Worm (Caenorhabditis elegans) whole organism, mixed stage, embryonic: Measurements from ENCODE around the gene clec-229.

Experiments
- M03D4.4 ChIP-seq: sonication (generic microtip); optimal IDR thresholded peaks from 2 replicates; lab custom pipeline; 2017; ENCODE audit warnings: mild to moderate bottlenecking, missing genetic modification characterization, missing compliant biosample characterization
- bed-3 ChIP-seq: fragments of 200-800 bp; sonication (Bioruptor generic); optimal IDR thresholded peaks from 3 replicates; lab custom pipeline; 2018; ENCODE audit warnings: mild to moderate bottlenecking, missing genetic modification characterization, moderate library complexity, missing compliant biosample characterization
- blmp-1 ChIP-seq: fragments of 150-350 bp; optimal IDR thresholded peaks from 2 replicates; lab custom pipeline; 2014; ENCODE audit warnings: missing biosample characterization, missing genetic modification characterization
- ceh-39 ChIP-seq: fragments of 150-350 bp; optimal IDR thresholded peaks from 2 replicates; lab custom pipeline; 2014; ENCODE audit warnings: missing biosample characterization, missing genetic modification characterization
- ceh-43 ChIP-seq: fragments of 200-800 bp; sonication (Bioruptor generic); optimal IDR thresholded peaks from 2 replicates; lab custom pipeline; 2018; ENCODE audit warnings: mild to moderate bottlenecking, missing genetic modification characterization, moderate library complexity, missing compliant biosample characterization
- ceh-83 ChIP-seq: fragments of 200-800 bp; sonication (Bioruptor generic); optimal IDR thresholded peaks from 2 replicates; lab custom pipeline; 2018; ENCODE audit warnings: mild to moderate bottlenecking, missing genetic modification characterization, missing compliant biosample characterization
- cnd-1 ChIP-seq: fragments of 200-800 bp; sonication (Bioruptor generic); optimal IDR thresholded peaks from 2 replicates; lab custom pipeline; 2018; ENCODE audit warnings: mild to moderate bottlenecking, missing genetic modification characterization, missing compliant biosample characterization
- drap-1 ChIP-seq: fragments of 200-800 bp; sonication (Bioruptor generic); optimal IDR thresholded peaks from 3 replicates; lab custom pipeline; 2018; ENCODE audit warnings: mild to moderate bottlenecking, missing genetic modification characterization, missing compliant biosample characterization
- elt-1 ChIP-seq: sonication (generic microtip); optimal IDR thresholded peaks from 2 replicates; lab custom pipeline; 2017; ENCODE audit warnings: missing genetic modification characterization, mild to moderate bottlenecking, missing compliant biosample characterization, antibody characterized with exemption, moderate library complexity, borderline replicate concordance; ENCODE audit not compliant: insufficient read depth
- flh-1 ChIP-seq: fragments of 200-800 bp; sonication (Bioruptor generic); optimal IDR thresholded peaks from 2 replicates; lab custom pipeline; 2018; ENCODE audit warnings: mild to moderate bottlenecking, missing genetic modification characterization, moderate library complexity, missing compliant biosample characterization
- ham-2 ChIP-seq: fragments of 200-800 bp; sonication (Bioruptor generic); optimal IDR thresholded peaks from 2 replicates; lab custom pipeline; 2018; ENCODE audit warnings: mild to moderate bottlenecking, missing genetic modification characterization, missing compliant biosample characterization
- hlh-1 ChIP-seq: fragments of 150-350 bp; optimal IDR thresholded peaks from 2 replicates; lab custom pipeline; 2014; ENCODE audit warnings: missing biosample characterization, missing genetic modification reagents, missing genetic modification characterization
- lin-32 ChIP-seq: fragments of 200-800 bp; sonication (Bioruptor generic); optimal IDR thresholded peaks from 2 replicates; lab custom pipeline; 2018; ENCODE audit warnings: mild to moderate bottlenecking, missing genetic modification characterization, missing compliant biosample characterization
- lsy-2 ChIP-seq: fragments of 150-350 bp; optimal IDR thresholded peaks from 2 replicates; lab custom pipeline; 2014; ENCODE audit warnings: missing biosample characterization, missing genetic modification characterization
- mab-5 ChIP-seq: fragments of 150-350 bp; optimal IDR thresholded peaks from 2 replicates; lab custom pipeline; 2014; ENCODE audit warnings: missing biosample characterization, missing genetic modification characterization
- mep-1 ChIP-seq: fragments of 150-350 bp; optimal IDR thresholded peaks from 2 replicates; lab custom pipeline; 2017; ENCODE audit warnings: missing biosample characterization, missing genetic modification reagents, missing genetic modification characterization, inconsistent platforms
- mls-2 ChIP-seq: sonication (generic microtip); optimal IDR thresholded peaks from 2 replicates; lab custom pipeline; 2016; ENCODE audit warnings: mild to moderate bottlenecking, missing genetic modification characterization, moderate library complexity, missing compliant biosample characterization
- nhr-12 ChIP-seq: fragments of 150-350 bp; optimal IDR thresholded peaks from 2 replicates; lab custom pipeline; 2014; ENCODE audit warnings: missing biosample characterization, missing genetic modification characterization
- nhr-28 ChIP-seq: fragments of 150-350 bp; optimal IDR thresholded peaks from 2 replicates; lab custom pipeline; 2014; ENCODE audit warnings: missing biosample characterization, missing genetic modification characterization
- nhr-76 ChIP-seq: sonication (generic microtip); optimal IDR thresholded peaks from 2 replicates; lab custom pipeline; 2017; ENCODE audit warnings: missing biosample characterization, missing genetic modification characterization
- pha-4 ChIP-seq: fragments of 150-350 bp; optimal IDR thresholded peaks from 2 replicates; lab custom pipeline; 2018; ENCODE audit warnings: missing biosample characterization, missing genetic modification reagents, missing genetic modification characterization
- sem-2 ChIP-seq: fragments of 200-800 bp; sonication (Bioruptor generic); optimal IDR thresholded peaks from 2 replicates; lab custom pipeline; 2018; ENCODE audit warnings: mild to moderate bottlenecking, missing genetic modification characterization, missing compliant biosample characterization
- snpc-4 ChIP-seq: fragments of 150-350 bp; optimal IDR thresholded peaks from 2 replicates; lab custom pipeline; 2014; ENCODE audit warnings: missing biosample characterization, missing genetic modification characterization
- sptf-1 ChIP-seq: sonication (generic microtip); optimal IDR thresholded peaks from 2 replicates; lab custom pipeline; 2017; ENCODE audit warnings: mild to moderate bottlenecking, missing genetic modification characterization, moderate library complexity, missing compliant biosample characterization
- tbx-8 ChIP-seq: fragments of 200-800 bp; sonication (Bioruptor generic); optimal IDR thresholded peaks from 2 replicates; lab custom pipeline; 2018; ENCODE audit warnings: mild to moderate bottlenecking, missing genetic modification characterization, moderate library complexity, missing compliant biosample characterization
- unc-120 ChIP-seq: sonication (generic microtip); optimal IDR thresholded peaks from 2 replicates; lab custom pipeline; 2017; ENCODE audit warnings: missing genetic modification characterization, missing compliant biosample characterization; ENCODE audit not compliant: poor library complexity, severe bottlenecking
- unc-39 ChIP-seq: fragments of 150-350 bp; optimal IDR thresholded peaks from 2 replicates; lab custom pipeline; 2014; ENCODE audit warnings: missing biosample characterization, missing genetic modification characterization
- zip-8 ChIP-seq: fragments of 150-350 bp; optimal IDR thresholded peaks from 2 replicates; lab custom pipeline; 2014; ENCODE audit warnings: missing biosample characterization, missing genetic modification characterization
- ztf-11 ChIP-seq: fragments of 150-350 bp; optimal IDR thresholded peaks from 2 replicates; lab custom pipeline; 2014; ENCODE audit warnings: missing biosample characterization, missing genetic modification characterization

The clec-229 gene

DNA sequence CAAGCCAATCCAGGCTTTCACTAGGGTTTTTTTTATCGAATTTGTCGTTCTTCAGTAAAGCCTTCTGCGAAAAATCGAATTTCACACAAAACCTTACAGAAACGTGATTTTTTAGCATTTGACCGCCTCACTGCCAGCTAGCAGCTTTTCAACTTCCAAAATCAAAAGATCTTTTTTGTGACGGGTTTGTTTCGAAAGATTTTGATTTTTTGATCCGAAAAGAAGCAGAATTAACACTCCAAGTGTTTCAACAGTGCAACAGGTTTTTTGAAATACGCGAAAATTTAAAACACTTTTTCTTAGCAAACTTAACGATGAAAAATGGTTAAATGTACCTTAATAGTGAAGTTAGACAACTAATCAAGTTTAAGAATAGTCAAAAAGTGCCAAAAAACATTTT, at the start of gene clec-229:
Gene clec-229, minus strand, starts transcription at position 101 of the 400 bp plus-strand sequence.
- TF ChIP-seq nhr-28 (tag; lab: Kevin White, UChicago) = no peak
- TF ChIP-seq mls-2 (tag; lab: Kevin White, UChicago) = no peak
- TF ChIP-seq zip-8 (tag; lab: Kevin White, UChicago) = no peak
- TF ChIP-seq bed-3 (GFP tag; lab: Kevin White, UChicago) = no peak
- no peak for TF ChIP-seq flh-1 (GFP tag; lab: Kevin White, UChicago)

DNA sequence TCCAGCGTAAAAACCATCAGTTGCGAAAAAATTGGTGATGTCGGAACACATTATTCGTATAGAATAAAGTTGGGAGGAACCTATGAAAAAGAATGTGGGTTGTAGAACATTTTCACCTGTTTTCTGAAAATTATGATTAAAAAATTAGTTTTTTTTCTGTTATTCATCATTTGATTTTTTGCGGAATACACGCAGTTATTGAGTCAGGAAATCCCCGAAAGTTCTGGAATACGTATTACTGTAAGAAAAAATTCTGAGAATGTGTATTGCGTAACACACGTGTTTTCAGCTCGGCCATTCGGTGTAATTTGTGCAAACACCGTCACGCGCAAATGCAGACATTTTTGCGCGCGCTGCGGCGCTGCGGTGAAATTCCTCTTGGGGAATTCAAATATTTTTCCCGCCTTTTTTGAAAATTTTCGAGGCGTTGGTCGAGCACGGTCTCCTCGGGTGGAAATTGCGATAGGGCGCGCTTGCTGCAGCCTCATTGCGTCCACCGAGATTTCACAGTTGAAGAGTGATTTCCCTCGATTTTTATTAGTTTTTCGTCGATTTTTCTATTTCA, 47.6 kb upstream of the clec-229 start, which contains the start of gene srh-170:
Gene srh-170, minus strand, starts transcription at position 51 of the 565 bp plus-strand sequence.
- TF ChIP-seq zip-8 (tag; lab: Kevin White, UChicago) = peak; percentile 19
- no peak for TF ChIP-seq tbx-8 (GFP tag; lab: Kevin White, UChicago)
- TF ChIP-seq, all 35 proteins: peak for 1

DNA sequence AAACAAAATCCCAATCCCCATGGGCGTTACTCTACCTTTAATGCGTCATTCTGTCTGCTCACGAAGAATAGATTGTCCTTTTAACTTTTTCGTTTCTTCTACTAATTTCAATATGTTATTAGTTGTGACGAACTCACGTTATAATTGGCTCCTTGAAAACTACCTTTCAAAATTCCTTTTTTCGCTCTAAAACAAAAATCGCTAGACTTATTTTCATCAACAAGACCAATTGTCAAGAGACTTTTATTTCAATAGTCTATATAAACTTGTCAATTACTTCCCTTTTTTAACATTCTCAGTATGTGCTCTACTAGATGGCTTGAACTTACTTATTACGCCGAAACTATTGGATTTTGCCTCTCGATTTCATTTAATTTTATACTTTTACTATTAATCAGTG, 43.4 kb upstream of the clec-229 start, which contains the start of gene str-102:
Gene str-102, plus strand, starts transcription at position 301 of the 400 bp plus-strand sequence.
- no peak for TF ChIP-seq mab-5 (tag; lab: Kevin White, UChicago)
- no peak for TF ChIP-seq mep-1 (tag; lab: Kevin White, UChicago)
- TF ChIP-seq ceh-39 (tag; lab: Kevin White, UChicago) = no peak
- TF ChIP-seq ztf-11 (tag; lab: Kevin White, UChicago) = no peak
- no peak for TF ChIP-seq zip-8 (tag; lab: Kevin White, UChicago)
- TF ChIP-seq unc-120 (tag; lab: Kevin White, UChicago) = no peak
- no peak for TF ChIP-seq drap-1
- no peak for TF ChIP-seq blmp-1 (tag; lab: Kevin White, UChicago)
- no peak for TF ChIP-seq ceh-43 (GFP tag; lab: Kevin White, UChicago)
- TF ChIP-seq hlh-1 = no peak
- TF ChIP-seq nhr-28 (tag; lab: Kevin White, UChicago) = no peak
- TF ChIP-seq mls-2 (tag; lab: Kevin White, UChicago) = no peak
- TF ChIP-seq lin-32 = no peak

DNA sequence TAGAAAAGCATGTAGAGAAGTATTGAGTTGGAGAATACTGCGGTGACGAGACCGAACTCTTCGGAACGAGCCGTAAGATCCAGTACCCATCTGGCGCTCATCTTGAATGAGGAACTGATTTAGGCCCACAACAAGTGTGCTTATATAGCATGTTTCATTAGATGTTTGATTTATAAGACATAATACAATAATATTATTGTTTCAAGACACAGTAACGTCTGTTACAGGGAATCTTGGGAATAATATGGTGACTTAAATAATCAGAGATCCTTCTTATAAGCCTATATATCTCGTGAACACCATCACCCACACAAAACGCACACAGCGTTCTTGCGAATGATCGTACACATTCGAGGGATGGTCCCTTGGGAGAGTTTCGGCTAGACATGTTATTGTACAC, 42.4 kb upstream of the clec-229 start, which contains the start of gene str-88:
Gene str-88, minus strand, starts transcription at position 101 of the 400 bp plus-strand sequence.
- TF ChIP-seq unc-120 (tag; lab: Kevin White, UChicago) = no peak

DNA sequence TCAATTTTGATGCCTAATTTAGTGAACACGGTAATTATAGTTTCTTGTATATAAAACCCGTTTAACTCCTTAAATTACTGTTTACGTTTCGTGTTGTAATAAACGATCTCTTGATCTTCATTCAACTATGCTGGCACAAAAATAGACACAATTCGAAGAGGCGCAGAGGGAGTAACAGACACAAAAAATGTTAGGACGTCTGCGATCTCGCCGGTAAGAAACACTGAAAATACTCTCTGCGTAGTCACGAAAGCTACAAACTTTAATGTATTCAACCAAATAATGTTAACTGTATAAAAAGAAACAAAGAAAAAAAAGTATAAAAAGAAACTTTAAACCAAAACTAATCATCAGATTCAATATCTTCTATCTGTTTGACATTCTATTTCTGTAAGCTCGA, 39.6 kb upstream of the clec-229 start, which contains the start of gene dhs-23:
Gene dhs-23, plus strand, starts transcription at position 363 of the 400 bp plus-strand sequence.
- TF ChIP-seq pha-4 (tag; lab: Kevin White, UChicago) = no peak
- TF ChIP-seq flh-1 (GFP tag; lab: Kevin White, UChicago) = no peak
- TF ChIP-seq M03D4.4 (tag; lab: Kevin White, UChicago) = no peak
- no peak for TF ChIP-seq nhr-76 (tag; lab: Kevin White, UChicago)
- TF ChIP-seq sptf-1 (tag; lab: Kevin White, UChicago) = no peak
- no peak for TF ChIP-seq sem-2 (GFP tag; lab: Kevin White, UChicago)
- TF ChIP-seq unc-39 (tag; lab: Kevin White, UChicago) = no peak
- TF ChIP-seq drap-1 = no peak
- no peak for TF ChIP-seq mep-1 (tag; lab: Kevin White, UChicago)
- TF ChIP-seq cnd-1 (tag; lab: Kevin White, UChicago) = no peak
- no peak for TF ChIP-seq nhr-12 (tag; lab: Kevin White, UChicago)
- TF ChIP-seq ceh-43 (GFP tag; lab: Kevin White, UChicago) = no peak
- TF ChIP-seq snpc-4 (tag; lab: Kevin White, UChicago) = no peak
- no peak for TF ChIP-seq elt-1 (tag; lab: Kevin White, UChicago)
- TF ChIP-seq zip-8 (tag; lab: Kevin White, UChicago) = no peak
- no peak for TF ChIP-seq mls-2 (tag; lab: Kevin White, UChicago)

DNA sequence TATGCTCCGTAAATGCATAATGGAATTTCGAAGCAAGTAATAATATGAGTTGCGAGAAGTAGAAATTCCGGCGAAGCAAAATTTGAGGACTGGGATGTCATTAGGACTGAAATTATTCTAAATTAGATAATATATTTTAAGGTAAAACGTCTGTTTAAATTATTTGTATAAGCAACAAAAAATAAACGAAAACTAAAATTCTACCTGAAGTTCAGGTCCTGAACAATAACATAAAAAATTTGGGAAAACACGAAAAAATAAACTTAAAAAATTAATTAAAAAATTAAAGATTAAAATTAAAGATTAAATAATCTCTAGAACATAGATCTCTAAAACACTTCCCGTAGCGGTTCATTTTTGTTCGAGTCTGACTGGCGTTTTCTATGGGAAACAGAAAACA, 38.5 kb upstream of the clec-229 start, which contains the start of gene srh-251:
Gene srh-251, minus strand, starts transcription at position 101 of the 400 bp plus-strand sequence.
- no peak for TF ChIP-seq ztf-11 (tag; lab: Kevin White, UChicago)
- no peak for TF ChIP-seq hlh-1
- TF ChIP-seq mep-1 (tag; lab: Kevin White, UChicago) = no peak
- TF ChIP-seq lsy-2 = no peak
- TF ChIP-seq sptf-1 (tag; lab: Kevin White, UChicago) = no peak
- TF ChIP-seq zip-8 (tag; lab: Kevin White, UChicago) = no peak
- no peak for TF ChIP-seq unc-120 (tag; lab: Kevin White, UChicago)
- TF ChIP-seq ham-2 (GFP tag; lab: Kevin White, UChicago) = no peak
- TF ChIP-seq mab-5 (tag; lab: Kevin White, UChicago) = no peak
- TF ChIP-seq snpc-4 (tag; lab: Kevin White, UChicago) = no peak
- TF ChIP-seq elt-1 (tag; lab: Kevin White, UChicago) = no peak
- TF ChIP-seq lin-32 = no peak
- no peak for TF ChIP-seq bed-3 (GFP tag; lab: Kevin White, UChicago)
- no peak for TF ChIP-seq sem-2 (GFP tag; lab: Kevin White, UChicago)
- TF ChIP-seq blmp-1 (tag; lab: Kevin White, UChicago) = no peak
- no peak for TF ChIP-seq nhr-76 (tag; lab: Kevin White, UChicago)
- TF ChIP-seq unc-39 (tag; lab: Kevin White, UChicago) = no peak
- TF ChIP-seq ceh-83 = no peak
- no peak for TF ChIP-seq cnd-1 (tag; lab: Kevin White, UChicago)
- TF ChIP-seq, all 35 proteins: peak for 0
